Worm (Caenorhabditis elegans): ENCODE measurements around the gene sws-1.

DNA sequence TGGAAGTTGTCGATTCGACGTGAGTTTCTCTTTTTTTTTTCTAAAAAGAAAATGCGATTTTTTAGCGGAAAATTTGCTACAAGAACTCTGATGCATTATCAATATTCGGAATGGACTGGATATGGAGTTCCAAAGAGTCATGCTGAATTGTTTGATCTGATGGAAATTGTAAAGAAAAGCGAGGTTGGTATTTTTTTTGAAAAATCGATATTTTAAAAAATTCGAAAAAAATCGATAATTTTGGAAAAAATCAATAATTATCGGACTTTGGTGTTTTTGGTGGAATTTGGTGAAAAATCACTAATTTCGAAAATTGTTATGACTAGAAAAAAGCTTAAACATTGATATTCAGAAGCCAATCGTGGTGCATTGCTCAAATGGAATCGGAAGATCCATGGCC, 38.0 kb upstream of the sws-1 start:
- no peak for TF ChIP-seq ttx-3 (tag; optimal IDR thresholded peaks at IDR 0.05)
- no peak for TF ChIP-seq pag-3 (tag; optimal IDR thresholded peaks at IDR 0.05; ENCODE audit: borderline replicate concordance)
- no peak for TF ChIP-seq hlh-6 (tag; optimal IDR thresholded peaks at IDR 0.05)
- no peak for TF ChIP-seq C38D4.7 (GFP tag; optimal IDR thresholded peaks at IDR 0.05)
- TF ChIP-seq ceh-22 (tag; optimal IDR thresholded peaks at IDR 0.05), result no peak
- TF ChIP-seq ama-1 (optimal IDR thresholded peaks at IDR 0.05), result no peak
- TF ChIP-seq ceh-14 (tag; optimal IDR thresholded peaks at IDR 0.05), result no peak
- TF ChIP-seq ceh-2 (tag; optimal IDR thresholded peaks at IDR 0.05), result no peak
- no peak for TF ChIP-seq nhr-11 (tag; optimal IDR thresholded peaks at IDR 0.05)
- TF ChIP-seq ceh-18 (tag; optimal IDR thresholded peaks at IDR 0.05), result no peak
- TF ChIP-seq hlh-13 (GFP tag; optimal IDR thresholded peaks at IDR 0.05), result no peak

All from whole organism, late embryonic.